Fruit fly (Drosophila melanogaster) whole organism, embryonic: ENCODE results near the gene CG32645.
A peak's percentile ranks its signal among the peaks of the same experiment; 100 is the strongest.

Experiments used
- Aef1 ChIP-seq: fragments of 200-800 bp; sonication (Bioruptor generic); IDR thresholded peaks from 3 replicates; pipeline ENCODE4 v1.3.6; 2022; ENCODE audit warnings: missing biosample characterization, missing genetic modification characterization
- BtbVII ChIP-seq: fragments of 200-800 bp; sonication (Bioruptor generic); optimal IDR thresholded peaks from 3 replicates; lab custom pipeline; 2017; ENCODE audit warnings: missing biosample characterization, mild to moderate bottlenecking, missing genetic modification characterization
- CG10267 ChIP-seq: fragments of 200-800 bp; sonication (Bioruptor generic); optimal IDR thresholded peaks from 2 replicates; lab custom pipeline; 2018; ENCODE audit warnings: missing biosample characterization, mild to moderate bottlenecking, missing genetic modification characterization, moderate library complexity
- CG10979 ChIP-seq: fragments of 200-800 bp; sonication (Bioruptor generic); optimal IDR thresholded peaks from 2 replicates; lab custom pipeline; 2018; ENCODE audit warnings: missing biosample characterization, mild to moderate bottlenecking, missing genetic modification characterization, moderate library complexity
- CG11093 ChIP-seq: fragments of 200-800 bp; sonication (Bioruptor generic); IDR thresholded peaks from 3 replicates; pipeline ENCODE4 v1.3.6; 2022; ENCODE audit warnings: missing biosample characterization, missing genetic modification characterization
- CG12071 ChIP-seq: fragments of 200-800 bp; sonication (Bioruptor generic); optimal IDR thresholded peaks from 3 replicates; lab custom pipeline; 2018; ENCODE audit warnings: missing biosample characterization, mild to moderate bottlenecking, missing genetic modification characterization
- CG12155 ChIP-seq: fragments of 200-800 bp; sonication (Bioruptor generic); optimal IDR thresholded peaks from 3 replicates; lab custom pipeline; 2016; ENCODE audit warnings: missing biosample characterization, missing genetic modification characterization
- CG12219 ChIP-seq: fragments of 200-800 bp; sonication (Bioruptor generic); optimal IDR thresholded peaks from 3 replicates; lab custom pipeline; 2018; ENCODE audit warnings: missing biosample characterization, mild to moderate bottlenecking, missing genetic modification characterization
- CG12659 ChIP-seq: fragments of 200-800 bp; sonication (Bioruptor generic); optimal IDR thresholded peaks from 3 replicates; lab custom pipeline; 2017; ENCODE audit warnings: mild to moderate bottlenecking, missing biosample characterization, missing genetic modification reagents, missing genetic modification characterization
- CG1529 ChIP-seq: fragments of 200-800 bp; sonication (Bioruptor generic); optimal IDR thresholded peaks from 3 replicates; lab custom pipeline; 2018; ENCODE audit warnings: missing biosample characterization, missing genetic modification characterization
- CG2678 ChIP-seq: fragments of 200-800 bp; sonication (Bioruptor generic); optimal IDR thresholded peaks from 3 replicates; lab custom pipeline; 2019; ENCODE audit warnings: missing biosample characterization, mild to moderate bottlenecking, missing genetic modification characterization, moderate library complexity
- CG31224 ChIP-seq: fragments of 200-800 bp; sonication (Bioruptor generic); IDR thresholded peaks from 2 replicates; pipeline ENCODE4 v1.3.6; 2022; ENCODE audit warnings: missing biosample characterization, missing genetic modification characterization
- CG31365 ChIP-seq: fragments of 200-800 bp; sonication (Bioruptor generic); optimal IDR thresholded peaks from 2 replicates; lab custom pipeline; 2018; ENCODE audit warnings: missing biosample characterization, mild to moderate bottlenecking, missing genetic modification characterization
- CG31441 ChIP-seq: fragments of 200-800 bp; sonication (Bioruptor generic); IDR thresholded peaks from 2 replicates; pipeline ENCODE4 v1.3.6; 2022; ENCODE audit warnings: missing biosample characterization, missing genetic modification characterization
- CG4328 ChIP-seq: fragments of 200-800 bp; sonication (Bioruptor generic); optimal IDR thresholded peaks from 3 replicates; lab custom pipeline; 2017; ENCODE audit warnings: missing biosample characterization, missing genetic modification reagents, missing genetic modification characterization
- CG4424 ChIP-seq: fragments of 200-800 bp; sonication (Bioruptor generic); optimal IDR thresholded peaks from 3 replicates; lab custom pipeline; 2016; ENCODE audit warnings: missing biosample characterization, missing genetic modification characterization
- CG6813 ChIP-seq: fragments of 200-800 bp; sonication (Bioruptor generic); optimal IDR thresholded peaks from 2 replicates; lab custom pipeline; 2017; ENCODE audit warnings: missing biosample characterization, missing genetic modification characterization, mild to moderate bottlenecking, moderate library complexity, missing genetic modification reagents
- CG7271 ChIP-seq: fragments of 200-800 bp; sonication (Bioruptor generic); optimal IDR thresholded peaks from 2 replicates; lab custom pipeline; 2018; ENCODE audit warnings: missing biosample characterization, mild to moderate bottlenecking, missing genetic modification characterization, moderate library complexity
- CG9817 ChIP-seq: fragments of 200-800 bp; sonication (Bioruptor generic); optimal IDR thresholded peaks from 2 replicates; lab custom pipeline; 2018; ENCODE audit warnings: missing biosample characterization, mild to moderate bottlenecking, missing genetic modification characterization, moderate library complexity
- CkIIα-i1 ChIP-seq: fragments of 200-800 bp; sonication (Bioruptor generic); IDR thresholded peaks from 2 replicates; pipeline ENCODE4 v1.3.6; 2022; ENCODE audit warnings: missing biosample characterization, missing genetic modification characterization
- Dip3 ChIP-seq: fragments of 200-800 bp; sonication (Bioruptor generic); optimal IDR thresholded peaks from 3 replicates; lab custom pipeline; 2016; ENCODE audit warnings: missing biosample characterization, missing genetic modification characterization
- Dll ChIP-seq: fragments of 200-800 bp; sonication (Bioruptor generic); IDR thresholded peaks from 4 replicates; pipeline ENCODE4 v1.3.6; 2022; ENCODE audit warnings: missing biosample characterization, missing genetic modification characterization; ENCODE audit not compliant: partially characterized antibody
- Doc3 ChIP-seq: fragments of 200-800 bp; sonication (Bioruptor generic); IDR thresholded peaks from 3 replicates; pipeline ENCODE4 v1.3.6; 2022; ENCODE audit warnings: missing biosample characterization, missing genetic modification characterization; ENCODE audit not compliant: partially characterized antibody
- E2f2 ChIP-seq: fragments of 200-800 bp; sonication (Bioruptor generic); IDR thresholded peaks from 2 replicates; pipeline ENCODE4 v1.3.6; 2022; ENCODE audit warnings: missing biosample characterization, missing genetic modification characterization
- Ets97D ChIP-seq: fragments of 200-800 bp; sonication (Bioruptor generic); optimal IDR thresholded peaks from 3 replicates; lab custom pipeline; 2016; ENCODE audit warnings: missing biosample characterization, missing genetic modification characterization
- Fer2 ChIP-seq: fragments of 200-800 bp; sonication (Bioruptor generic); optimal IDR thresholded peaks from 2 replicates; lab custom pipeline; 2018; ENCODE audit warnings: missing biosample characterization, mild to moderate bottlenecking, missing genetic modification characterization, moderate library complexity
- Fer3 ChIP-seq: fragments of 200-800 bp; sonication (Bioruptor generic); optimal IDR thresholded peaks from 2 replicates; lab custom pipeline; 2018; ENCODE audit warnings: missing biosample characterization, mild to moderate bottlenecking, missing genetic modification characterization, moderate library complexity
- GATAe ChIP-seq: fragments of 200-800 bp; sonication (Bioruptor generic); conservative IDR thresholded peaks from 2 replicates; pipeline ENCODE4 v1.3.6; 2022; ENCODE audit warnings: missing biosample characterization, missing genetic modification characterization
- Hand ChIP-seq: fragments of 200-800 bp; sonication (Bioruptor generic); optimal IDR thresholded peaks from 2 replicates; lab custom pipeline; 2017; ENCODE audit warnings: mild to moderate bottlenecking, missing biosample characterization, missing genetic modification reagents, missing genetic modification characterization
- HmgZ ChIP-seq: fragments of 200-800 bp; sonication (Bioruptor generic); optimal IDR thresholded peaks from 2 replicates; lab custom pipeline; 2018; ENCODE audit warnings: missing biosample characterization, mild to moderate bottlenecking, missing genetic modification characterization
- Mad ChIP-seq: fragments of 200-800 bp; sonication (Bioruptor generic); optimal IDR thresholded peaks from 2 replicates; lab custom pipeline; 2016; ENCODE audit warnings: missing biosample characterization, missing genetic modification characterization
- Max ChIP-seq: fragments of 200-800 bp; sonication (Bioruptor generic); optimal IDR thresholded peaks from 2 replicates; lab custom pipeline; 2016; ENCODE audit warnings: missing biosample characterization, mild to moderate bottlenecking, missing genetic modification characterization
- Pdp1 ChIP-seq, 2 experiments: fragments of 200-800 bp; sonication (Bioruptor generic); optimal IDR thresholded peaks; 3 replicates each; lab custom pipeline; 2016; ENCODE audit warnings: missing biosample characterization in 2 of 2, missing genetic modification characterization in 2 of 2, mild to moderate bottlenecking in 1 of 2, moderate library complexity in 1 of 2
- Xrp1 ChIP-seq: fragments of 200-800 bp; sonication (Bioruptor generic); IDR thresholded peaks from 2 replicates; pipeline ENCODE4 v1.3.6; 2022; ENCODE audit warnings: missing biosample characterization, missing genetic modification characterization
- bab2 ChIP-seq: fragments of 200-800 bp; sonication (Bioruptor generic); optimal IDR thresholded peaks from 2 replicates; lab custom pipeline; 2016; ENCODE audit warnings: missing biosample characterization, missing genetic modification characterization
- bbx ChIP-seq: fragments of 200-800 bp; sonication (Bioruptor generic); IDR thresholded peaks from 2 replicates; pipeline ENCODE4 v1.3.6; 2022; ENCODE audit warnings: missing biosample characterization, missing genetic modification characterization; ENCODE audit not compliant: partially characterized antibody
- dati ChIP-seq: fragments of 200-800 bp; sonication (Bioruptor generic); IDR thresholded peaks from 2 replicates; pipeline ENCODE4 v1.3.6; 2022; ENCODE audit warnings: missing biosample characterization, missing genetic modification characterization
- fd64A ChIP-seq: fragments of 200-800 bp; sonication (Bioruptor generic); optimal IDR thresholded peaks from 3 replicates; lab custom pipeline; 2018; ENCODE audit warnings: missing biosample characterization, mild to moderate bottlenecking, missing genetic modification characterization
- ftz-f1 ChIP-seq: fragments of 200-800 bp; sonication (Bioruptor generic); optimal IDR thresholded peaks from 2 replicates; lab custom pipeline; 2016; ENCODE audit warnings: missing biosample characterization, missing genetic modification characterization
- kah ChIP-seq: fragments of 200-800 bp; sonication (Bioruptor generic); optimal IDR thresholded peaks from 2 replicates; lab custom pipeline; 2018; ENCODE audit warnings: missing biosample characterization, mild to moderate bottlenecking, missing genetic modification characterization
- nmo ChIP-seq: fragments of 200-800 bp; sonication (Bioruptor generic); optimal IDR thresholded peaks from 2 replicates; lab custom pipeline; 2018; ENCODE audit warnings: missing biosample characterization, mild to moderate bottlenecking, missing genetic modification characterization, moderate library complexity
- pita ChIP-seq: fragments of 200-800 bp; sonication (Bioruptor generic); optimal IDR thresholded peaks from 2 replicates; lab custom pipeline; 2017; ENCODE audit warnings: missing biosample characterization, mild to moderate bottlenecking, missing genetic modification characterization
- psq ChIP-seq: fragments of 200-800 bp; sonication (Bioruptor generic); optimal IDR thresholded peaks from 2 replicates; lab custom pipeline; 2017; ENCODE audit warnings: missing biosample characterization, missing genetic modification characterization
- ranshi ChIP-seq: fragments of 200-800 bp; sonication (Bioruptor generic); IDR thresholded peaks from 2 replicates; pipeline ENCODE4 v1.3.6; 2022; ENCODE audit warnings: missing biosample characterization, missing genetic modification characterization
- rib ChIP-seq: fragments of 200-800 bp; sonication (Bioruptor generic); IDR thresholded peaks from 2 replicates; pipeline ENCODE4 v1.3.6; 2022; ENCODE audit warnings: missing biosample characterization, missing genetic modification characterization
- sisA ChIP-seq: fragments of 200-800 bp; sonication (Bioruptor generic); IDR thresholded peaks from 2 replicates; pipeline ENCODE4 v1.3.6; 2022; ENCODE audit warnings: missing biosample characterization, missing genetic modification characterization
- slp2 ChIP-seq: fragments of 200-800 bp; sonication (Bioruptor generic); optimal IDR thresholded peaks from 2 replicates; lab custom pipeline; 2016; ENCODE audit warnings: missing biosample characterization, missing genetic modification characterization
- sob ChIP-seq: fragments of 200-800 bp; sonication (Bioruptor generic); IDR thresholded peaks from 2 replicates; pipeline ENCODE4 v1.3.6; 2022; ENCODE audit warnings: missing biosample characterization, missing genetic modification characterization
- ssp ChIP-seq: fragments of 200-800 bp; sonication (Bioruptor generic); IDR thresholded peaks from 2 replicates; pipeline ENCODE4 v1.3.6; 2022; ENCODE audit warnings: missing biosample characterization, missing genetic modification characterization
- unpg ChIP-seq: fragments of 200-800 bp; sonication (Bioruptor generic); optimal IDR thresholded peaks from 3 replicates; lab custom pipeline; 2018; ENCODE audit warnings: missing biosample characterization, mild to moderate bottlenecking, missing genetic modification characterization, moderate library complexity
- zen2 ChIP-seq: fragments of 200-800 bp; sonication (Bioruptor generic); IDR thresholded peaks from 3 replicates; pipeline ENCODE4 v1.3.6; 2022; ENCODE audit warnings: missing biosample characterization, missing genetic modification characterization; ENCODE audit not compliant: partially characterized antibody

Gene CG32645

DNA sequence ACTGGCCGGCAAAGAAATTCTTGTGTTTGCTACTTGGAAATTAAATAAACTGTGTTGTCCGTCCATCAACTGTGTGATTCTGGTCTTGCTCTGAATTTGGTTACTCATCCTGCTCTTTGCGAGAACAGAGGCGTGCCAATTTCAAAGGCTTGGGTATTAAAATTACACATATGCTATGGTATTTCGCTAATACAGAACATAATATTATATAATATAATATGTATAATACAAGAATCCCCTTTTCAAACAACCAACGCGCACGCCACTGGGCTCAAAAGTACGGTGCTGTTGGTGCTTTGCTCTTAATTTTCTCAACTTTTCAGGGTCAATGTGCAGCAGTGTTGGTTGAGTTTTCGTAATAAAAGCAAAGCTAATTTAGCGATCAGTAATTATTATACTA, 39.1 kb upstream of the CG32645 start (continued):
- peak; percentile 91 for TF ChIP-seq ranshi (GFP tag; lab: Robert Waterston, UW)
- peak; percentile 13 for TF ChIP-seq Dip3
- TF ChIP-seq CG7271 = peak; percentile 40
- TF ChIP-seq sisA (GFP tag; lab: Robert Waterston, UW) = peak; percentile 75
- TF ChIP-seq CG31224 = peak; percentile 84
- no peak for TF ChIP-seq fd64A (GFP tag; lab: Kevin White, UChicago)
- peak; percentile 59 for TF ChIP-seq CG10267 (tag; lab: Kevin White, UChicago)
- peak; percentile 79 for TF ChIP-seq BtbVII (GFP tag; lab: Kevin White, UChicago)
- TF ChIP-seq Doc3 (GFP tag; lab: Robert Waterston, UW) = no peak
- no peak for TF ChIP-seq CkIIα-i1 (GFP tag; lab: Robert Waterston, UW)
- TF ChIP-seq Xrp1 (GFP tag; lab: Robert Waterston, UW) = peak; percentile 84
- no peak for TF ChIP-seq bbx (GFP tag; lab: Robert Waterston, UW)
- no peak for TF ChIP-seq GATAe
- peak; percentile 47 for TF ChIP-seq kah (GFP tag; lab: Kevin White, UChicago)
- peak; percentile 23 for TF ChIP-seq bab2 (GFP tag; lab: Kevin White, UChicago)
- peak; percentile 89 for TF ChIP-seq Fer3 (tag; lab: Kevin White, UChicago)
- no peak for TF ChIP-seq slp2 (GFP tag; lab: Kevin White, UChicago)
- TF ChIP-seq CG12071 = peak; percentile 81
- TF ChIP-seq Pdp1 (GFP tag; optimal IDR thresholded peaks at IDR 0.05; lab: Kevin White, UChicago) = peak; percentile 20 to 70
- peak; percentile 10 for TF ChIP-seq Max (GFP tag; lab: Kevin White, UChicago)
- peak; percentile 70 for TF ChIP-seq ssp
- peak; percentile 67 for TF ChIP-seq CG12155
- TF ChIP-seq CG12659 = peak; percentile 85
- TF ChIP-seq nmo = peak; percentile 83
- TF ChIP-seq Dll = no peak
- no peak for TF ChIP-seq Mad (GFP tag; lab: Kevin White, UChicago)
- TF ChIP-seq unpg (GFP tag; lab: Kevin White, UChicago) = peak; percentile 85
- TF ChIP-seq ftz-f1 = peak; percentile 24
- TF ChIP-seq E2f2 (GFP tag; lab: Robert Waterston, UW) = peak; percentile 71
- peak; percentile 92 for TF ChIP-seq CG9817 (tag; lab: Kevin White, UChicago)
- peak; percentile 66 for TF ChIP-seq CG10979 (tag; lab: Kevin White, UChicago)
- peak; percentile 68 for TF ChIP-seq CG4424 (GFP tag; lab: Kevin White, UChicago)
- no peak for TF ChIP-seq zen2 (GFP tag; lab: Robert Waterston, UW)
- peak; percentile 84 for TF ChIP-seq HmgZ (tag; lab: Kevin White, UChicago)
- peak; percentile 63 for TF ChIP-seq dati (GFP tag; lab: Robert Waterston, UW)
- TF ChIP-seq rib (GFP tag; lab: Robert Waterston, UW) = peak; percentile 82
- TF ChIP-seq pita = no peak
- TF ChIP-seq CG2678 (tag; lab: Kevin White, UChicago) = peak; percentile 91
- TF ChIP-seq CG31365 (tag; lab: Kevin White, UChicago) = peak; percentile 28
- peak; percentile 50 for TF ChIP-seq Hand (GFP tag; lab: Kevin White, UChicago)
- TF ChIP-seq Fer2 = peak; percentile 79
- TF ChIP-seq CG6813 (GFP tag; lab: Kevin White, UChicago) = peak; percentile 80
- peak; percentile 34 for TF ChIP-seq CG1529 (GFP tag; lab: Kevin White, UChicago)
- peak; percentile 88 for TF ChIP-seq Aef1 (GFP tag; lab: Robert Waterston, UW)
- peak; percentile 72; the same call in 2 of the 3 replicates for TF ChIP-seq CG11093 (GFP tag; lab: Robert Waterston, UW)
- peak; percentile 38 for TF ChIP-seq CG4328 (GFP tag; lab: Kevin White, UChicago)
- TF ChIP-seq Ets97D (GFP tag; lab: Kevin White, UChicago) = peak; percentile 5
- TF ChIP-seq CG31441 = peak; percentile 81
- peak; percentile 75 for TF ChIP-seq CG12219
- TF ChIP-seq sob = peak; percentile 92
- peak; percentile 25 for TF ChIP-seq psq (GFP tag; lab: Kevin White, UChicago)
